Fruit fly (Drosophila melanogaster): ENCODE data around the gene CG13601.
A peak's percentile ranks its signal among the peaks of the same experiment; 100 is the strongest.

CG13601 gene

dm6 chr3R:23939921-23940839 lies 12.7 kb upstream of the CG13601 start (continued):
- TF ChIP-seq topi (GFP tag; optimal IDR thresholded peaks at IDR 0.05) (no peak), achi (GFP tag; optimal IDR thresholded peaks at IDR 0.05) (no peak), fd85E (GFP tag; optimal IDR thresholded peaks at IDR 0.05) (no peak), fkh (GFP tag; optimal IDR thresholded peaks at IDR 0.05) (peak; percentile 96), eg (GFP tag; IDR thresholded peaks at IDR 0.05) (peak; percentile 49; the same call in 2 of the 3 replicates), CG8319 (GFP tag; optimal IDR thresholded peaks at IDR 0.05) (no peak), Gug (GFP tag; IDR thresholded peaks at IDR 0.05) (no peak), CG6276 (GFP tag; optimal IDR thresholded peaks at IDR 0.05) (peak; percentile 3), CG15336 (GFP tag; IDR thresholded peaks at IDR 0.05) (peak; percentile 43; the same call in 1 of the 2 replicates), CG11762 (GFP tag; optimal IDR thresholded peaks at IDR 0.05; ENCODE audit: insufficient read depth) (no peak), dac (GFP tag; optimal IDR thresholded peaks at IDR 0.05) (no peak), cyc (GFP tag; optimal IDR thresholded peaks at IDR 0.05) (no peak), CG31627 (GFP tag; optimal IDR thresholded peaks at IDR 0.05) (no peak), Smox (GFP tag; optimal IDR thresholded peaks at IDR 0.05) (no peak), vri (GFP tag; optimal IDR thresholded peaks at IDR 0.05) (no peak), Blimp-1 (GFP tag; optimal IDR thresholded peaks at IDR 0.05) (no peak), CG3919 (GFP tag; optimal IDR thresholded peaks at IDR 0.05) (no peak), Lpt (GFP tag; optimal IDR thresholded peaks at IDR 0.05) (no peak), Met (GFP tag; optimal IDR thresholded peaks at IDR 0.05) (no peak), Eip78C (GFP tag) (peak; percentile 61), dsx (GFP tag; optimal IDR thresholded peaks at IDR 0.05; ENCODE audit: poor library complexity, severe bottlenecking) (no peak), net (GFP tag; optimal IDR thresholded peaks at IDR 0.05) (peak; percentile 4), CG10669 (GFP tag; optimal IDR thresholded peaks at IDR 0.05) (peak; percentile 4)

- TF ChIP-seq CG15336 (GFP tag; IDR thresholded peaks at IDR 0.05) (0 out of 2 replicates have a peak, but pooled peaks have one; percentile 8), CG16779 (tag; optimal IDR thresholded peaks at IDR 0.05) (no peak), esn (GFP tag; optimal IDR thresholded peaks at IDR 0.05) (no peak), vri (GFP tag; optimal IDR thresholded peaks at IDR 0.05) (peak; percentile 84), Smox (GFP tag; optimal IDR thresholded peaks at IDR 0.05) (no peak), Eip78C (GFP tag) (peak; percentile 17), ss (GFP tag; optimal IDR thresholded peaks at IDR 0.05) (no peak)
These were observed 11.2 kb upstream of the CG13601 start for dm6 chr3R:23938564-23939122.

dm6 chr3R:23933684-23934575 lies 6.5 kb upstream of the CG13601 start, which contains the start of gene CG5854:
CG5854 (plus strand) TSS chr3R:23933912.
- peak; percentile 87 for TF ChIP-seq CG9139 (GFP tag; optimal IDR thresholded peaks at IDR 0.05)
- TF ChIP-seq spab (GFP tag; optimal IDR thresholded peaks at IDR 0.05), result peak; percentile 97
- peak; percentile 99 for TF ChIP-seq Eip78C (GFP tag)
- peak; percentile 98 for TF ChIP-seq achi (GFP tag; optimal IDR thresholded peaks at IDR 0.05)
- TF ChIP-seq fd85E (GFP tag; optimal IDR thresholded peaks at IDR 0.05), result no peak
- no peak for TF ChIP-seq fkh (GFP tag; optimal IDR thresholded peaks at IDR 0.05)
- peak; percentile 98 for TF ChIP-seq CG6276 (GFP tag; optimal IDR thresholded peaks at IDR 0.05)
- TF ChIP-seq Blimp-1 (GFP tag; optimal IDR thresholded peaks at IDR 0.05), result peak; percentile 72
- TF ChIP-seq CG7368 (GFP tag; optimal IDR thresholded peaks at IDR 0.05), result peak; percentile 98
- TF ChIP-seq CG6854 (GFP tag; optimal IDR thresholded peaks at IDR 0.05), result peak; percentile 87
- TF ChIP-seq CG34406 (GFP tag; optimal IDR thresholded peaks at IDR 0.05), result peak; percentile 96
- peak; percentile 96 for TF ChIP-seq Smox (GFP tag; optimal IDR thresholded peaks at IDR 0.05)
- peak; percentile 96 for TF ChIP-seq Gug (GFP tag; IDR thresholded peaks at IDR 0.05)
- TF ChIP-seq CG16779 (tag; optimal IDR thresholded peaks at IDR 0.05), result peak; percentile 96
- TF ChIP-seq CG10669 (GFP tag; optimal IDR thresholded peaks at IDR 0.05), result peak; percentile 93
- TF ChIP-seq fd59A (GFP tag; optimal IDR thresholded peaks at IDR 0.05), result peak; percentile 94
- TF ChIP-seq CG8319 (GFP tag; optimal IDR thresholded peaks at IDR 0.05), result peak; percentile 95
- TF ChIP-seq eg (GFP tag; IDR thresholded peaks at IDR 0.05), result peak; percentile 99
- TF ChIP-seq CG11762 (GFP tag; optimal IDR thresholded peaks at IDR 0.05; ENCODE audit: insufficient read depth), result peak; percentile 96
- TF ChIP-seq acj6 (GFP tag; optimal IDR thresholded peaks at IDR 0.05), result peak; percentile 98
- TF ChIP-seq CG6792 (GFP tag; optimal IDR thresholded peaks at IDR 0.05), result peak; percentile 96
- peak; percentile 96 for TF ChIP-seq salr (GFP tag; optimal IDR thresholded peaks at IDR 0.05)
- TF ChIP-seq CG31627 (GFP tag; optimal IDR thresholded peaks at IDR 0.05), result peak; percentile 97
- peak; percentile 96 for TF ChIP-seq Ets96B (tag; optimal IDR thresholded peaks at IDR 0.05)
- peak; percentile 96 for TF ChIP-seq CG32006 (GFP tag; optimal IDR thresholded peaks at IDR 0.05)
- TF ChIP-seq esn (GFP tag; optimal IDR thresholded peaks at IDR 0.05), result peak; percentile 97
- TF ChIP-seq Sox14 (GFP tag; optimal IDR thresholded peaks at IDR 0.05), result peak; percentile 98
- peak; percentile 99 for TF ChIP-seq CG3919 (GFP tag; optimal IDR thresholded peaks at IDR 0.05)
- peak; percentile 99 for TF ChIP-seq net (GFP tag; optimal IDR thresholded peaks at IDR 0.05)
- peak; percentile 84 for TF ChIP-seq Hr38 (GFP tag; optimal IDR thresholded peaks at IDR 0.05)

Data from whole organism, prepupa.